Fruit fly (Drosophila melanogaster) whole organism, embryonic: ENCODE data around the gene tsl.

Experiments used
- Bgb ChIP-seq: fragments of 200-800 bp; sonication (Bioruptor generic); IDR thresholded peaks from 2 replicates; pipeline ENCODE4 v1.3.6; 2022; ENCODE audit warnings: missing biosample characterization, missing genetic modification characterization; ENCODE audit not compliant: partially characterized antibody
- CG1024 ChIP-seq: fragments of 200-800 bp; sonication (Bioruptor generic); IDR thresholded peaks from 2 replicates; pipeline ENCODE4 v1.3.6; 2022; ENCODE audit warnings: missing biosample characterization, missing genetic modification characterization
- CG10462 ChIP-seq: fragments of 200-800 bp; sonication (Bioruptor generic); optimal IDR thresholded peaks from 2 replicates; lab custom pipeline; 2016; ENCODE audit warnings: missing biosample characterization, missing genetic modification characterization
- CG11093 ChIP-seq: fragments of 200-800 bp; sonication (Bioruptor generic); IDR thresholded peaks from 3 replicates; pipeline ENCODE4 v1.3.6; 2022; ENCODE audit warnings: missing biosample characterization, missing genetic modification characterization
- CG11247 ChIP-seq: fragments of 200-800 bp; sonication (Bioruptor generic); IDR thresholded peaks from 2 replicates; pipeline ENCODE4 v1.3.6; 2022; ENCODE audit warnings: missing biosample characterization, missing genetic modification characterization
- CG11456 ChIP-seq: fragments of 200-800 bp; sonication (Bioruptor generic); IDR thresholded peaks from 3 replicates; pipeline ENCODE4 v1.3.6; 2022; ENCODE audit warnings: missing biosample characterization, missing genetic modification characterization
- CG11723 ChIP-seq: fragments of 200-800 bp; sonication (Bioruptor generic); optimal IDR thresholded peaks from 2 replicates; lab custom pipeline; 2017; ENCODE audit warnings: missing biosample characterization, mild to moderate bottlenecking, missing genetic modification characterization
- CG12659 ChIP-seq: fragments of 200-800 bp; sonication (Bioruptor generic); optimal IDR thresholded peaks from 3 replicates; lab custom pipeline; 2017; ENCODE audit warnings: mild to moderate bottlenecking, missing biosample characterization, missing genetic modification reagents, missing genetic modification characterization
- CG14050 ChIP-seq: fragments of 200-800 bp; sonication (Bioruptor generic); IDR thresholded peaks from 3 replicates; pipeline ENCODE4 v1.3.6; 2022; ENCODE audit warnings: missing biosample characterization, missing genetic modification characterization
- CG15269 ChIP-seq: fragments of 200-800 bp; sonication (Bioruptor generic); optimal IDR thresholded peaks from 2 replicates; lab custom pipeline; 2018; ENCODE audit warnings: missing biosample characterization, mild to moderate bottlenecking, missing genetic modification characterization, moderate library complexity
- CG18764 ChIP-seq: fragments of 200-800 bp; sonication (Bioruptor generic); optimal IDR thresholded peaks from 3 replicates; lab custom pipeline; 2016; ENCODE audit warnings: missing biosample characterization, missing genetic modification characterization
- CG2202 ChIP-seq: fragments of 200-800 bp; sonication (Bioruptor generic); optimal IDR thresholded peaks from 2 replicates; lab custom pipeline; 2018; ENCODE audit warnings: missing biosample characterization, mild to moderate bottlenecking, missing genetic modification characterization
- CG31388 ChIP-seq: fragments of 200-800 bp; sonication (Bioruptor generic); optimal IDR thresholded peaks from 2 replicates; lab custom pipeline; 2016; ENCODE audit warnings: missing biosample characterization, missing genetic modification characterization
- CG34376 ChIP-seq: fragments of 200-800 bp; sonication (Bioruptor generic); optimal IDR thresholded peaks from 2 replicates; lab custom pipeline; 2018; ENCODE audit warnings: missing biosample characterization, mild to moderate bottlenecking, missing genetic modification characterization
- CG42726 ChIP-seq: fragments of 200-800 bp; sonication (Bioruptor generic); IDR thresholded peaks from 2 replicates; pipeline ENCODE4 v1.3.6; 2022; ENCODE audit warnings: missing biosample characterization, missing genetic modification characterization; ENCODE audit not compliant: partially characterized antibody
- CG4328 ChIP-seq: fragments of 200-800 bp; sonication (Bioruptor generic); optimal IDR thresholded peaks from 3 replicates; lab custom pipeline; 2017; ENCODE audit warnings: missing biosample characterization, missing genetic modification reagents, missing genetic modification characterization
- CG5245 ChIP-seq: fragments of 200-800 bp; sonication (Bioruptor generic); optimal IDR thresholded peaks from 3 replicates; lab custom pipeline; 2016; ENCODE audit warnings: missing biosample characterization, missing genetic modification characterization
- CG5953 ChIP-seq: fragments of 200-800 bp; sonication (Bioruptor generic); IDR thresholded peaks from 2 replicates; pipeline ENCODE4 v1.3.6; 2022; ENCODE audit warnings: missing biosample characterization, missing genetic modification characterization
- CG6813 ChIP-seq: fragments of 200-800 bp; sonication (Bioruptor generic); optimal IDR thresholded peaks from 2 replicates; lab custom pipeline; 2017; ENCODE audit warnings: missing biosample characterization, missing genetic modification characterization, mild to moderate bottlenecking, moderate library complexity, missing genetic modification reagents
- CG7357 ChIP-seq: fragments of 200-800 bp; sonication (Bioruptor generic); IDR thresholded peaks from 3 replicates; pipeline ENCODE4 v1.3.6; 2022; ENCODE audit warnings: missing biosample characterization, missing genetic modification characterization
- CG7556 ChIP-seq: fragments of 200-800 bp; sonication (Bioruptor generic); optimal IDR thresholded peaks from 2 replicates; lab custom pipeline; 2017; ENCODE audit warnings: missing biosample characterization, mild to moderate bottlenecking, missing genetic modification characterization
- CG9727 ChIP-seq: fragments of 200-800 bp; sonication (Bioruptor generic); optimal IDR thresholded peaks from 3 replicates; lab custom pipeline; 2017; ENCODE audit warnings: missing biosample characterization, mild to moderate bottlenecking, missing genetic modification characterization
- CG9817 ChIP-seq: fragments of 200-800 bp; sonication (Bioruptor generic); optimal IDR thresholded peaks from 2 replicates; lab custom pipeline; 2018; ENCODE audit warnings: missing biosample characterization, mild to moderate bottlenecking, missing genetic modification characterization, moderate library complexity
- CG9932 ChIP-seq: fragments of 200-800 bp; sonication (Bioruptor generic); IDR thresholded peaks from 2 replicates; pipeline ENCODE4 v1.3.6; 2022; ENCODE audit warnings: missing biosample characterization, missing genetic modification characterization
- Chrac-16 ChIP-seq: fragments of 200-800 bp; sonication (Bioruptor generic); optimal IDR thresholded peaks from 3 replicates; lab custom pipeline; 2016; ENCODE audit warnings: missing biosample characterization, missing genetic modification characterization
- Doc2 ChIP-seq: fragments of 200-800 bp; sonication (Bioruptor generic); IDR thresholded peaks from 2 replicates; pipeline ENCODE4 v1.3.6; 2022; ENCODE audit warnings: missing biosample characterization, missing genetic modification characterization
- Gsc ChIP-seq: fragments of 200-800 bp; sonication (Bioruptor generic); IDR thresholded peaks from 2 replicates; pipeline ENCODE4 v1.3.6; 2022; ENCODE audit warnings: missing biosample characterization, missing genetic modification characterization
- HHEX ChIP-seq: fragments of 200-800 bp; sonication (Bioruptor generic); optimal IDR thresholded peaks from 3 replicates; lab custom pipeline; 2017; ENCODE audit warnings: missing biosample characterization, mild to moderate bottlenecking, missing genetic modification characterization, missing genetic modification reagents
- HLHmδ ChIP-seq: fragments of 200-800 bp; sonication (Bioruptor generic); optimal IDR thresholded peaks from 2 replicates; lab custom pipeline; 2018; ENCODE audit warnings: missing biosample characterization, mild to moderate bottlenecking, missing genetic modification characterization, moderate library complexity
- Hr78 ChIP-seq, 2 experiments: fragments of 200-800 bp in 1 of 2; fragments of >200 bp in 1 of 2; sonication (Bioruptor generic) in 1 of 2; optimal IDR thresholded peaks; 2 replicates each; lab custom pipeline; 2017 to 2019; ENCODE audit warnings: missing biosample characterization in 2 of 2, missing genetic modification characterization in 2 of 2, mild to moderate bottlenecking in 1 of 2, moderate library complexity in 1 of 2
- MESR4 ChIP-seq: fragments of 200-800 bp; sonication (Bioruptor generic); optimal IDR thresholded peaks from 2 replicates; lab custom pipeline; 2018; ENCODE audit warnings: missing biosample characterization, mild to moderate bottlenecking, missing genetic modification characterization, moderate library complexity
- Myb ChIP-seq: fragments of 200-800 bp; sonication (Bioruptor generic); optimal IDR thresholded peaks from 2 replicates; lab custom pipeline; 2016; ENCODE audit warnings: missing biosample characterization, missing genetic modification characterization
- Poxn ChIP-seq: fragments of 200-800 bp; sonication (Bioruptor generic); IDR thresholded peaks from 2 replicates; pipeline ENCODE4 v1.3.6; 2022; ENCODE audit warnings: missing biosample characterization, missing genetic modification characterization
- Six4 ChIP-seq: fragments of 200-800 bp; sonication (Bioruptor generic); optimal IDR thresholded peaks from 2 replicates; lab custom pipeline; 2016; ENCODE audit warnings: missing biosample characterization, missing genetic modification characterization
- ac ChIP-seq: fragments of 200-800 bp; sonication (Bioruptor generic); optimal IDR thresholded peaks from 3 replicates; lab custom pipeline; 2017; ENCODE audit warnings: missing biosample characterization, mild to moderate bottlenecking, missing genetic modification characterization
- ash1 ChIP-seq: fragments of 200-800 bp; sonication (Bioruptor generic); optimal IDR thresholded peaks from 2 replicates; lab custom pipeline; 2018; ENCODE audit warnings: missing biosample characterization, mild to moderate bottlenecking, missing genetic modification characterization
- bigmax ChIP-seq: fragments of 200-800 bp; sonication (Bioruptor generic); optimal IDR thresholded peaks from 2 replicates; lab custom pipeline; 2018; ENCODE audit warnings: missing biosample characterization, mild to moderate bottlenecking, missing genetic modification characterization
- ci ChIP-seq: fragments of 200-800 bp; sonication (Bioruptor generic); IDR thresholded peaks from 3 replicates; pipeline ENCODE4 v1.3.6; 2022; ENCODE audit warnings: missing biosample characterization, missing genetic modification characterization
- croc ChIP-seq: fragments of 200-800 bp; sonication (Bioruptor generic); conservative IDR thresholded peaks from 3 replicates; pipeline ENCODE4 v1.3.6; 2022; ENCODE audit warnings: missing biosample characterization, missing genetic modification characterization
- crp ChIP-seq, 2 experiments: fragments of 200-800 bp; sonication (Bioruptor generic); optimal IDR thresholded peaks; 2 replicates in 1 of 2; 3 replicates in 1 of 2; lab custom pipeline; 2017; ENCODE audit warnings: missing biosample characterization in 2 of 2, missing genetic modification characterization in 2 of 2, mild to moderate bottlenecking in 1 of 2, moderate library complexity in 1 of 2
- dmrt11E ChIP-seq: fragments of 200-800 bp; sonication (Bioruptor generic); optimal IDR thresholded peaks from 3 replicates; lab custom pipeline; 2018; ENCODE audit warnings: missing biosample characterization, mild to moderate bottlenecking, missing genetic modification characterization, moderate library complexity
- ewg ChIP-seq: fragments of 200-800 bp; sonication (Bioruptor generic); optimal IDR thresholded peaks from 3 replicates; lab custom pipeline; 2017; ENCODE audit warnings: mild to moderate bottlenecking, missing biosample characterization, missing genetic modification reagents, missing genetic modification characterization
- fd3F ChIP-seq: fragments of 200-800 bp; sonication (Bioruptor generic); optimal IDR thresholded peaks from 2 replicates; lab custom pipeline; 2018; ENCODE audit warnings: missing biosample characterization, mild to moderate bottlenecking, missing genetic modification characterization, moderate library complexity
- ken ChIP-seq: fragments of 200-800 bp; sonication (Bioruptor generic); IDR thresholded peaks from 3 replicates; pipeline ENCODE4 v1.3.6; 2022; ENCODE audit warnings: missing biosample characterization, missing genetic modification characterization
- oc ChIP-seq: fragments of 200-800 bp; sonication (Bioruptor generic); optimal IDR thresholded peaks from 2 replicates; lab custom pipeline; 2018; ENCODE audit warnings: missing biosample characterization, mild to moderate bottlenecking, missing genetic modification characterization, moderate library complexity
- org-1 ChIP-seq: fragments of 200-800 bp; sonication (Bioruptor generic); optimal IDR thresholded peaks from 2 replicates; lab custom pipeline; 2017; ENCODE audit warnings: missing biosample characterization, missing genetic modification characterization
- sima ChIP-seq: fragments of 200-800 bp; sonication (Bioruptor generic); optimal IDR thresholded peaks from 2 replicates; lab custom pipeline; 2016; ENCODE audit warnings: missing biosample characterization, missing genetic modification characterization
- ssp ChIP-seq: fragments of 200-800 bp; sonication (Bioruptor generic); IDR thresholded peaks from 2 replicates; pipeline ENCODE4 v1.3.6; 2022; ENCODE audit warnings: missing biosample characterization, missing genetic modification characterization
- trh ChIP-seq: fragments of 200-800 bp; sonication (Bioruptor generic); optimal IDR thresholded peaks from 2 replicates; lab custom pipeline; 2016; ENCODE audit warnings: missing biosample characterization, missing genetic modification characterization
- vnd ChIP-seq: fragments of 200-800 bp; sonication (Bioruptor generic); IDR thresholded peaks from 3 replicates; pipeline ENCODE4 v1.3.6; 2022; ENCODE audit warnings: missing biosample characterization, missing genetic modification characterization; ENCODE audit not compliant: partially characterized antibody

tsl gene

DNA sequence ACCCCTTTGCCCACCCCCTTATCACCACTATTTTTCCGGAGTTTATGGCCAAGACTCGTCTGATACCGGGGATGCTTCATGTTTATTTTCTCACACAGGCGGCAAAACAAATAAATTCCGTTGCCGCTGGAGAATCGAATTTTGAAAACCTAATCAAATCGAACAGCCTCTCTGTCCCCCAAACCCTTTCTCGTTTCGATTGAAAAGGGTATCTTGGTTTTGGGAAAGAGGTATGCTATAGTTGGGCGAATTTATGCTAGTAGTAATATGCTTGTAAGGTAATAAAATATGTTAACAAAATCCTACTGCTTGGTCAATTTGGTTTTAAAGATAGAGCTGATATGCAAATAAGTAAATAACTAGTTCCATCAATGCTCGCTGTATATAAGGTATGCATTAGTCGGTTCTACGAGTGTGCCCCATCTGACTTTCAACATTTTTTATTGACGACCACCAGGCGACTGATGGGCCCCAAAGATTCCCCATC lies 45.7 kb upstream of the tsl start (continued):
- TF ChIP-seq Hr78 (GFP tag; optimal IDR thresholded peaks at IDR 0.05; lab: Kevin White, UChicago) = peak in 1 of 2 experiments; percentile 36
- TF ChIP-seq Myb (GFP tag; lab: Kevin White, UChicago) = peak; percentile 35
- TF ChIP-seq oc = peak; percentile 81
- TF ChIP-seq ewg = peak; percentile 67
- peak; percentile 52 for TF ChIP-seq CG6813 (GFP tag; lab: Kevin White, UChicago)
- no peak for TF ChIP-seq CG11723 (GFP tag; lab: Kevin White, UChicago)
- peak; percentile 71; the same call in 2 of the 3 replicates for TF ChIP-seq CG11093 (GFP tag; lab: Robert Waterston, UW)
- TF ChIP-seq CG5953 (GFP tag; lab: Robert Waterston, UW) = 0 out of 2 replicates have a peak, but pooled peaks have one; percentile 13
- no peak for TF ChIP-seq crp (GFP tag; optimal IDR thresholded peaks at IDR 0.05; lab: Kevin White, UChicago)
- TF ChIP-seq Chrac-16 = peak; percentile 80
- no peak for TF ChIP-seq vnd (GFP tag; lab: Robert Waterston, UW)
- TF ChIP-seq Doc2 (GFP tag; lab: Robert Waterston, UW) = no peak
- peak; percentile 92 for TF ChIP-seq croc (GFP tag; lab: Robert Waterston, UW)
- TF ChIP-seq CG42726 (GFP tag; lab: Robert Waterston, UW) = no peak
- TF ChIP-seq Six4 (GFP tag; lab: Kevin White, UChicago) = peak; percentile 50
- TF ChIP-seq CG11247 (GFP tag; lab: Robert Waterston, UW) = peak; percentile 48
- TF ChIP-seq ac (GFP tag; lab: Kevin White, UChicago) = no peak
- TF ChIP-seq CG4328 = no peak
- TF ChIP-seq CG9727 = peak; percentile 70
- peak; percentile 2 for TF ChIP-seq sima (GFP tag; lab: Kevin White, UChicago)
- no peak for TF ChIP-seq MESR4 (GFP tag; lab: Kevin White, UChicago)
- no peak for TF ChIP-seq Poxn (GFP tag; lab: Robert Waterston, UW)
- TF ChIP-seq CG10462 = peak; percentile 40
- TF ChIP-seq CG7357 = peak; percentile 48; the same call in 1 of the 3 replicates
- no peak for TF ChIP-seq CG1024
- TF ChIP-seq CG11456 (GFP tag; lab: Robert Waterston, UW) = no peak
- peak; percentile 50 for TF ChIP-seq CG5245 (GFP tag; lab: Kevin White, UChicago)
- peak; percentile 95 for TF ChIP-seq ci
- no peak for TF ChIP-seq CG9817 (tag; lab: Kevin White, UChicago)
- no peak for TF ChIP-seq bigmax
- TF ChIP-seq CG34376 (GFP tag; lab: Kevin White, UChicago) = no peak
- TF ChIP-seq ssp (GFP tag; lab: Robert Waterston, UW) = peak; percentile 81
- TF ChIP-seq Gsc (GFP tag; lab: Robert Waterston, UW) = peak; percentile 63
- peak; percentile 33 for TF ChIP-seq CG18764
- peak; percentile 26 for TF ChIP-seq CG12659 (GFP tag; lab: Kevin White, UChicago)
- TF ChIP-seq org-1 = peak; percentile 21
- TF ChIP-seq HLHmδ (GFP tag; lab: Kevin White, UChicago) = no peak
- peak; percentile 47 for TF ChIP-seq CG7556 (GFP tag; lab: Kevin White, UChicago)
- no peak for TF ChIP-seq fd3F (GFP tag; lab: Kevin White, UChicago)
- no peak for TF ChIP-seq CG9932 (GFP tag; lab: Robert Waterston, UW)
- TF ChIP-seq CG31388 = no peak
- peak; percentile 78 for TF ChIP-seq ken (GFP tag; lab: Robert Waterston, UW)
- peak; percentile 95 for TF ChIP-seq dmrt11E (tag; lab: Kevin White, UChicago)
- TF ChIP-seq Bgb (GFP tag; lab: Robert Waterston, UW) = no peak
- peak; percentile 89 for TF ChIP-seq CG2202 (tag; lab: Kevin White, UChicago)
- TF ChIP-seq HHEX (GFP tag; lab: Kevin White, UChicago) = no peak
- no peak for TF ChIP-seq trh (GFP tag; lab: Kevin White, UChicago)
- no peak for TF ChIP-seq ash1 (GFP tag; lab: Kevin White, UChicago)
- TF ChIP-seq CG15269 (tag; lab: Kevin White, UChicago) = peak; percentile 44
- TF ChIP-seq CG14050 = no peak
